Fruit fly (Drosophila melanogaster) whole organism, larva: ENCODE results near the gene CG9503.
A peak's percentile ranks its signal among the peaks of the same experiment; 100 is the strongest.

ENCODE experiments used
- noc ChIP-seq: fragments of 200-800 bp; sonication (Bioruptor generic); optimal IDR thresholded peaks from 3 replicates; lab custom pipeline; 2019; ENCODE audit warnings: missing biosample characterization, mild to moderate bottlenecking, missing genetic modification characterization, moderate library complexity

CG9503 gene

dm6 chrX:14885554-14885953 is 37.7 kb downstream of the CG9503 start:
- TF ChIP-seq noc (tag; lab: Kevin White, UChicago), result no peak

DNA sequence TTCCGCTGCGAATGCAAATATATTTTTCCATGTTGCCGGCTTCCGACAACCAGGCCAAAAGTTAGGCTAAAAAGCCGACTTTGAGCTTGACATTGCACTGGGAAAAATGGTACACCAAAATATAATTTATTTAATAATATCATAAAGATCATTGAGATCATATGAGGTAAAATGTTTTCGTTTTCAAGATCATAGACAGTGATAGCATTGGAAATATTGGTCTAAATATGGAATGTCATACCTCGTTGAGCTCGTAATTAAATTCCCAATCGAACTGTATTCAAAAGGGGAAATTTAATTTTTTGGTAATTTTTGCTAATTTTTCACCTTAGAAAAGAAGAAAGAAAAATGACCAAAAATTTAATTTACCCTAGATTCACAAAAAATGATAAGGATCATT is 39.3 kb downstream of the CG9503 start:
- no peak for TF ChIP-seq noc (tag; lab: Kevin White, UChicago)

- TF ChIP-seq noc (tag; lab: Kevin White, UChicago), result peak; percentile 89
Measured at dm6 chrX:14882536-14883118, 40.7 kb downstream of the CG9503 start, which contains the start of the genes CG45064 and CG45065. TSS of gene CG45064 (minus strand) at chrX:14882586. TSS of gene CG45065 (minus strand) at chrX:14882586.

dm6 chrX:14878917-14879316 is 44.4 kb downstream of the CG9503 start:
- TF ChIP-seq noc (tag; lab: Kevin White, UChicago), result no peak

- no peak for TF ChIP-seq noc (tag; lab: Kevin White, UChicago)
Measured at dm6 chrX:14871028-14871427, 52.3 kb downstream of the CG9503 start, which contains the start of gene CG9518. TSS of gene CG9518 (minus strand) at chrX:14871181.
